Worm (Caenorhabditis elegans): ENCODE data around the gene parg-2.

DNA sequence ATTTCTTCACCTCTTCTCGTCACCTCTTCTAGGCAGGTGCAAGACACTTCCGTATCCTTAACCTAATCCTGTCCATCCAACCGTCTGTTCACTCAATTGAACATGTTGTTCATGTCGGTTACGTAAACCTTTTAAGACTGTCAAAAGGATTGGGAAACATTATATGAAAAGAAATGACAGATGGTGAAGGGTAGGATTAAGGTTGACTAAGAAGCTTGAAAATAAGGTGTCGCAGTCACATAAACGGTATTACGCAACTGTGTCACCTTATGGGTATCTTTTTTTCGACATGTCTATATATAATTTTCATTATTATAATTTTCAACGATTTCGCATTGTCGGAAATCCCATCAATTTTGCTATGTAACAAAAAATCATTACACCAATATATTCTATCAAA, 7.9 kb upstream of the parg-2 start:
- TF ChIP-seq fkh-3 (tag; optimal IDR thresholded peaks at IDR 0.05) (no peak), nhr-179 (tag; optimal IDR thresholded peaks at IDR 0.05) (no peak), B0261.1 (tag; optimal IDR thresholded peaks at IDR 0.05) (no peak), pha-4 (tag; optimal IDR thresholded peaks at IDR 0.05) (no peak)
